Worm (Caenorhabditis elegans) whole organism, young adult: Measurements from ENCODE around the gene elt-3.

Experiments
- F49E8.2 ChIP-seq: sonication (generic microtip); optimal IDR thresholded peaks from 3 replicates; lab custom pipeline; 2017; ENCODE audit warnings: missing genetic modification characterization, mild to moderate bottlenecking, missing compliant biosample characterization, antibody characterized with exemption, moderate library complexity; ENCODE audit not compliant: insufficient read depth
- ama-1 ChIP-seq, 3 experiments: fragments of 150-350 bp in 1 of 3; sonication (generic microtip) in 2 of 3; optimal IDR thresholded peaks; 2 replicates each; lab custom pipeline; 2014 to 2018; ENCODE audit warnings: missing biosample characterization in 2 of 3, missing genetic modification characterization in 2 of 3, missing genetic modification reagents in 2 of 3
- aptf-2 ChIP-seq: fragments of 200-800 bp; sonication (Bioruptor generic); conservative IDR thresholded peaks from 2 replicates; pipeline ENCODE4 v1.3.6; 2022; ENCODE audit warnings: missing genetic modification reagents, missing genetic modification characterization, missing compliant biosample characterization
- efl-1 ChIP-seq: fragments of 150-350 bp; optimal IDR thresholded peaks from 2 replicates; lab custom pipeline; 2014; ENCODE audit warnings: missing biosample characterization, missing genetic modification reagents, missing genetic modification characterization
- egl-44 ChIP-seq: fragments of 200-800 bp; sonication (Bioruptor generic); IDR thresholded peaks from 2 replicates; pipeline ENCODE4 v1.3.6; 2022; ENCODE audit warnings: missing genetic modification reagents, missing genetic modification characterization, missing compliant biosample characterization
- ets-4 ChIP-seq: fragments of 200-800 bp; sonication (Bioruptor generic); optimal IDR thresholded peaks from 2 replicates; lab custom pipeline; 2018; ENCODE audit warnings: mild to moderate bottlenecking, missing genetic modification characterization, missing compliant biosample characterization
- lir-1 ChIP-seq: fragments of 200-800 bp; sonication (Bioruptor generic); conservative IDR thresholded peaks from 2 replicates; pipeline ENCODE4 v1.3.6; 2022; ENCODE audit warnings: missing genetic modification reagents, missing genetic modification characterization, missing compliant biosample characterization
- nfya-1 ChIP-seq: sonication (generic microtip); optimal IDR thresholded peaks from 2 replicates; lab custom pipeline; 2017; ENCODE audit warnings: antibody characterized with exemption, missing compliant biosample characterization, missing genetic modification characterization, borderline replicate concordance; ENCODE audit not compliant: insufficient read depth
- nhr-120 ChIP-seq: fragments of 200-800 bp; sonication (Bioruptor generic); IDR thresholded peaks from 2 replicates; pipeline ENCODE4 v1.3.6; 2022; ENCODE audit warnings: missing genetic modification characterization, missing compliant biosample characterization
- rcor-1 ChIP-seq: fragments of 200-800 bp; sonication (Bioruptor generic); IDR thresholded peaks from 2 replicates; pipeline ENCODE4 v1.3.6; 2022; ENCODE audit warnings: missing genetic modification reagents, missing genetic modification characterization, missing compliant biosample characterization
- rec-8 ChIP-seq, 2 experiments: sonication (generic microtip); optimal IDR thresholded peaks; 2 replicates each; lab custom pipeline; 2016; ENCODE audit warnings: mild to moderate bottlenecking in 2 of 2, missing genetic modification characterization in 2 of 2, missing genetic modification reagents in 2 of 2, missing genotype in 2 of 2, missing biosample characterization in 1 of 2, missing compliant biosample characterization in 1 of 2, moderate library complexity in 1 of 2
- tbp1 ChIP-seq: fragments of 200-800 bp; sonication (Bioruptor generic); optimal IDR thresholded peaks from 2 replicates; lab custom pipeline; 2018; ENCODE audit warnings: mild to moderate bottlenecking, missing genetic modification characterization, missing compliant biosample characterization
- unc-62 ChIP-seq: fragments of 150-350 bp; optimal IDR thresholded peaks from 2 replicates; lab custom pipeline; 2014; ENCODE audit warnings: missing biosample characterization, missing genetic modification reagents, missing genetic modification characterization

DNA sequence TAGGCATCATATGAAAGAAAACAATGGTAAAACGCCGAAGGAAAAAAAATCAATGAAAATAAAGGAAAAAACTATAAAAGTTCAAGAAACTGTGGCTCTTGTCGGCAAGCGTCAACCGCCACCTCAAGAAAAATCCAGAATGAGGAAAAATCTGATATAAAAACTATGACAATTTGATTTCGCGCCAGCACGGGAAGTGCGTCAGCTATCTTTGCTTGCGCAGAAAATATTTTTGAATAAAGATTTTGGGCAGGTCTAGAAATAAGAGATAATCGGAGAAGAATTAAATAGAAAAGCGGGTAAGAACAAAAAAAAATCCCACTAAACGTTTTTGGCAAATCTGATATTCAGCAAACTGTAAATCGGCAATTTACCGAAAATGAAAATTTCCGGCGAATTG is 16.5 kb upstream of the elt-3 start:
- TF ChIP-seq rec-8 (tag; optimal IDR thresholded peaks at IDR 0.05; lab: Kevin White, UChicago): no peak
- TF ChIP-seq F49E8.2 (tag; lab: Kevin White, UChicago): no peak
- no peak for TF ChIP-seq ets-4 (GFP tag; lab: Kevin White, UChicago)
- no peak for TF ChIP-seq tbp1 (GFP tag; lab: Kevin White, UChicago)
- TF ChIP-seq lir-1 (GFP tag; lab: Robert Waterston, UW): no peak
- TF ChIP-seq nfya-1: no peak
- TF ChIP-seq efl-1 (GFP tag; lab: Kevin White, UChicago): peak; percentile 52
- TF ChIP-seq unc-62 (GFP tag; lab: Kevin White, UChicago): no peak
- no peak for TF ChIP-seq aptf-2 (GFP tag; lab: Robert Waterston, UW)
- no peak for TF ChIP-seq ama-1 (optimal IDR thresholded peaks at IDR 0.05; lab: Kevin White, UChicago)
- TF ChIP-seq ama-1 (GFP tag; optimal IDR thresholded peaks at IDR 0.05; lab: Kevin White, UChicago): no peak
- no peak for TF ChIP-seq egl-44 (GFP tag; lab: Robert Waterston, UW)
- TF ChIP-seq nhr-120 (GFP tag; lab: Robert Waterston, UW): no peak
- TF ChIP-seq rcor-1 (GFP tag; lab: Robert Waterston, UW): no peak
